Fruit fly (Drosophila melanogaster) whole organism, embryonic: ENCODE results near the gene pod1.
A peak's percentile ranks its signal among the peaks of the same experiment; 100 is the strongest.

Source experiments
- Bdp1 ChIP-seq: fragments of 200-800 bp; sonication (Bioruptor generic); optimal IDR thresholded peaks from 3 replicates; lab custom pipeline; 2016; ENCODE audit warnings: missing biosample characterization, missing genetic modification characterization
- C15 ChIP-seq: fragments of 200-800 bp; sonication (Bioruptor generic); IDR thresholded peaks from 3 replicates; pipeline ENCODE4 v1.3.6; 2022; ENCODE audit warnings: missing biosample characterization, missing genetic modification characterization
- CG10274 ChIP-seq: fragments of 200-800 bp; sonication (Bioruptor generic); optimal IDR thresholded peaks from 3 replicates; lab custom pipeline; 2017; ENCODE audit warnings: missing biosample characterization, mild to moderate bottlenecking, missing genetic modification characterization
- CG10321 ChIP-seq: fragments of 200-800 bp; sonication (Bioruptor generic); IDR thresholded peaks from 2 replicates; pipeline ENCODE4 v1.3.6; 2022; ENCODE audit warnings: missing biosample characterization, missing genetic modification characterization
- CG10543 ChIP-seq: fragments of 200-800 bp; sonication (Bioruptor generic); optimal IDR thresholded peaks from 3 replicates; lab custom pipeline; 2017; ENCODE audit warnings: missing biosample characterization, mild to moderate bottlenecking, missing genetic modification characterization, moderate library complexity
- CG11504 ChIP-seq: fragments of 200-800 bp; sonication (Bioruptor generic); optimal IDR thresholded peaks from 3 replicates; lab custom pipeline; 2019; ENCODE audit warnings: missing biosample characterization, mild to moderate bottlenecking, missing genetic modification characterization, moderate library complexity
- CG14014 ChIP-seq: fragments of 200-800 bp; sonication (Bioruptor generic); IDR thresholded peaks from 2 replicates; pipeline ENCODE4 v1.3.6; 2022; ENCODE audit warnings: missing biosample characterization, missing genetic modification characterization
- CG15269 ChIP-seq: fragments of 200-800 bp; sonication (Bioruptor generic); optimal IDR thresholded peaks from 2 replicates; lab custom pipeline; 2018; ENCODE audit warnings: missing biosample characterization, mild to moderate bottlenecking, missing genetic modification characterization, moderate library complexity
- CG1602 ChIP-seq: fragments of 200-800 bp; sonication (Bioruptor generic); optimal IDR thresholded peaks from 3 replicates; lab custom pipeline; 2016; ENCODE audit warnings: missing biosample characterization, missing genetic modification characterization
- CG16779 ChIP-seq: fragments of 200-800 bp; sonication (Bioruptor generic); IDR thresholded peaks from 2 replicates; pipeline ENCODE4 v1.3.6; 2022; ENCODE audit warnings: missing biosample characterization, missing genetic modification characterization
- CG17912 ChIP-seq: fragments of 200-800 bp; sonication (Bioruptor generic); optimal IDR thresholded peaks from 2 replicates; lab custom pipeline; 2018; ENCODE audit warnings: missing biosample characterization, mild to moderate bottlenecking, missing genetic modification characterization
- CG18011 ChIP-seq: fragments of 200-800 bp; sonication (Bioruptor generic); optimal IDR thresholded peaks from 2 replicates; lab custom pipeline; 2017; ENCODE audit warnings: missing biosample characterization, missing genetic modification characterization, mild to moderate bottlenecking, moderate library complexity, missing genotype
- CG18262 ChIP-seq: fragments of 200-800 bp; optimal IDR thresholded peaks from 3 replicates; lab custom pipeline; 2019; ENCODE audit warnings: missing biosample characterization, mild to moderate bottlenecking, missing genetic modification characterization, moderate library complexity
- CG2889 ChIP-seq: fragments of 200-800 bp; sonication (Bioruptor generic); IDR thresholded peaks from 3 replicates; pipeline ENCODE4 v1.3.6; 2022; ENCODE audit warnings: missing biosample characterization, missing genetic modification characterization
- CG31388 ChIP-seq: fragments of 200-800 bp; sonication (Bioruptor generic); optimal IDR thresholded peaks from 2 replicates; lab custom pipeline; 2016; ENCODE audit warnings: missing biosample characterization, missing genetic modification characterization
- CG31441 ChIP-seq: fragments of 200-800 bp; sonication (Bioruptor generic); IDR thresholded peaks from 2 replicates; pipeline ENCODE4 v1.3.6; 2022; ENCODE audit warnings: missing biosample characterization, missing genetic modification characterization
- CG33213 ChIP-seq: fragments of 200-800 bp; sonication (Bioruptor generic); optimal IDR thresholded peaks from 3 replicates; lab custom pipeline; 2016; ENCODE audit warnings: missing biosample characterization, missing genetic modification characterization
- CG43689 ChIP-seq: fragments of 200-800 bp; sonication (Bioruptor generic); IDR thresholded peaks from 2 replicates; pipeline ENCODE4 v1.3.6; 2022; ENCODE audit warnings: missing biosample characterization, missing genetic modification characterization
- CG6254 ChIP-seq: fragments of 200-800 bp; sonication (Bioruptor generic); optimal IDR thresholded peaks from 3 replicates; lab custom pipeline; 2017; ENCODE audit warnings: mild to moderate bottlenecking, missing biosample characterization, missing genetic modification reagents, missing genetic modification characterization
- CG6791 ChIP-seq: fragments of 200-800 bp; sonication (Bioruptor generic); IDR thresholded peaks from 3 replicates; pipeline ENCODE4 v1.3.6; 2022; ENCODE audit warnings: missing biosample characterization, missing genetic modification characterization; ENCODE audit not compliant: partially characterized antibody
- CG7357 ChIP-seq: fragments of 200-800 bp; sonication (Bioruptor generic); IDR thresholded peaks from 3 replicates; pipeline ENCODE4 v1.3.6; 2022; ENCODE audit warnings: missing biosample characterization, missing genetic modification characterization
- CG7963 ChIP-seq: fragments of 200-800 bp; sonication (Bioruptor generic); IDR thresholded peaks from 3 replicates; pipeline ENCODE4 v1.3.6; 2022; ENCODE audit warnings: missing biosample characterization, missing genetic modification characterization; ENCODE audit not compliant: partially characterized antibody
- CG8765 ChIP-seq: fragments of 200-800 bp; sonication (Bioruptor generic); IDR thresholded peaks from 2 replicates; pipeline ENCODE4 v1.3.6; 2022; ENCODE audit warnings: missing biosample characterization, missing genetic modification characterization
- CG9437 ChIP-seq: fragments of 200-800 bp; sonication (Bioruptor generic); optimal IDR thresholded peaks from 2 replicates; lab custom pipeline; 2018; ENCODE audit warnings: missing biosample characterization, mild to moderate bottlenecking, missing genetic modification characterization
- Dll ChIP-seq: fragments of 200-800 bp; sonication (Bioruptor generic); IDR thresholded peaks from 4 replicates; pipeline ENCODE4 v1.3.6; 2022; ENCODE audit warnings: missing biosample characterization, missing genetic modification characterization; ENCODE audit not compliant: partially characterized antibody
- GATAe ChIP-seq: fragments of 200-800 bp; sonication (Bioruptor generic); conservative IDR thresholded peaks from 2 replicates; pipeline ENCODE4 v1.3.6; 2022; ENCODE audit warnings: missing biosample characterization, missing genetic modification characterization
- Gug ChIP-seq: fragments of 200-800 bp; sonication (Bioruptor generic); IDR thresholded peaks from 4 replicates; pipeline ENCODE4 v1.3.6; 2022; ENCODE audit warnings: missing biosample characterization, missing genetic modification characterization
- Hmr ChIP-seq: fragments of 200-800 bp; sonication (Bioruptor generic); optimal IDR thresholded peaks from 3 replicates; lab custom pipeline; 2017; ENCODE audit warnings: mild to moderate bottlenecking, missing biosample characterization, missing genetic modification reagents, missing genetic modification characterization
- Max ChIP-seq: fragments of 200-800 bp; sonication (Bioruptor generic); optimal IDR thresholded peaks from 2 replicates; lab custom pipeline; 2016; ENCODE audit warnings: missing biosample characterization, mild to moderate bottlenecking, missing genetic modification characterization
- ac ChIP-seq: fragments of 200-800 bp; sonication (Bioruptor generic); optimal IDR thresholded peaks from 3 replicates; lab custom pipeline; 2017; ENCODE audit warnings: missing biosample characterization, mild to moderate bottlenecking, missing genetic modification characterization
- ato ChIP-seq: fragments of 200-800 bp; sonication (Bioruptor generic); IDR thresholded peaks from 2 replicates; pipeline ENCODE4 v1.3.6; 2022; ENCODE audit warnings: missing biosample characterization, missing genetic modification characterization; ENCODE audit not compliant: partially characterized antibody
- bbx ChIP-seq: fragments of 200-800 bp; sonication (Bioruptor generic); IDR thresholded peaks from 2 replicates; pipeline ENCODE4 v1.3.6; 2022; ENCODE audit warnings: missing biosample characterization, missing genetic modification characterization; ENCODE audit not compliant: partially characterized antibody
- br ChIP-seq: fragments of >200 bp; optimal IDR thresholded peaks from 2 replicates; lab custom pipeline; 2017
- btn ChIP-seq: fragments of 200-800 bp; sonication (Bioruptor generic); optimal IDR thresholded peaks from 2 replicates; lab custom pipeline; 2016; ENCODE audit warnings: missing biosample characterization, missing genetic modification characterization
- cad ChIP-seq: fragments of >200 bp; optimal IDR thresholded peaks from 2 replicates; lab custom pipeline; 2017; ENCODE audit warnings: missing biosample characterization, missing genetic modification characterization
- chif ChIP-seq, 2 experiments: fragments of 200-800 bp; sonication (Bioruptor generic); optimal IDR thresholded peaks; 3 replicates each; lab custom pipeline; 2016; ENCODE audit warnings: missing biosample characterization in 2 of 2, missing genetic modification characterization in 2 of 2
- corto ChIP-seq: fragments of 200-800 bp; sonication (Bioruptor generic); optimal IDR thresholded peaks from 2 replicates; lab custom pipeline; 2016; ENCODE audit warnings: missing biosample characterization, mild to moderate bottlenecking, missing genetic modification characterization, moderate library complexity
- crc ChIP-seq: fragments of 200-800 bp; sonication (Bioruptor generic); optimal IDR thresholded peaks from 2 replicates; lab custom pipeline; 2016; ENCODE audit warnings: missing biosample characterization, missing genetic modification characterization
- cwo ChIP-seq: fragments of 200-800 bp; sonication (Bioruptor generic); optimal IDR thresholded peaks from 3 replicates; lab custom pipeline; 2017; ENCODE audit warnings: missing biosample characterization, missing genetic modification characterization, mild to moderate bottlenecking, moderate library complexity, missing genetic modification reagents
- dimm ChIP-seq: fragments of 200-800 bp; sonication (Bioruptor generic); IDR thresholded peaks from 2 replicates; pipeline ENCODE4 v1.3.6; 2022; ENCODE audit warnings: missing biosample characterization, missing genetic modification characterization
- fru ChIP-seq: fragments of >200 bp; optimal IDR thresholded peaks from 2 replicates; lab custom pipeline; 2017
- hkb ChIP-seq, 2 experiments: fragments of 200-800 bp in 1 of 2; fragments of >200 bp in 1 of 2; sonication (Bioruptor generic) in 1 of 2; IDR thresholded peaks in 1 of 2; optimal IDR thresholded peaks in 1 of 2; 2 replicates each; pipeline versions ENCODE4 v1.3.6 to Lab custom; 2017 to 2022; ENCODE audit warnings: missing biosample characterization in 1 of 2, missing genetic modification characterization in 1 of 2
- lilli ChIP-seq: fragments of 200-800 bp; sonication (Bioruptor generic); optimal IDR thresholded peaks from 3 replicates; lab custom pipeline; 2016; ENCODE audit warnings: missing biosample characterization, missing genetic modification characterization
- luna ChIP-seq: fragments of 200-800 bp; sonication (Bioruptor generic); optimal IDR thresholded peaks from 2 replicates; lab custom pipeline; 2016; ENCODE audit warnings: missing biosample characterization, missing genetic modification characterization
- onecut ChIP-seq: fragments of 200-800 bp; sonication (Bioruptor generic); IDR thresholded peaks from 2 replicates; pipeline ENCODE4 v1.3.6; 2022; ENCODE audit warnings: missing biosample characterization, missing genetic modification characterization
- org-1 ChIP-seq: fragments of 200-800 bp; sonication (Bioruptor generic); optimal IDR thresholded peaks from 2 replicates; lab custom pipeline; 2017; ENCODE audit warnings: missing biosample characterization, missing genetic modification characterization
- p53 ChIP-seq: fragments of 200-800 bp; sonication (Bioruptor generic); optimal IDR thresholded peaks from 2 replicates; lab custom pipeline; 2016; ENCODE audit warnings: missing biosample characterization, missing genetic modification characterization
- shn ChIP-seq: fragments of 200-800 bp; sonication (Bioruptor generic); optimal IDR thresholded peaks from 3 replicates; lab custom pipeline; 2016; ENCODE audit warnings: missing biosample characterization, missing genetic modification characterization
- sim ChIP-seq: fragments of 200-800 bp; sonication (Bioruptor generic); IDR thresholded peaks from 2 replicates; pipeline ENCODE4 v1.3.6; 2022; ENCODE audit warnings: missing biosample characterization, missing genetic modification characterization
- tin ChIP-seq: fragments of 200-800 bp; sonication (Bioruptor generic); optimal IDR thresholded peaks from 3 replicates; lab custom pipeline; 2016; ENCODE audit warnings: missing biosample characterization, missing genetic modification characterization

Gene pod1

DNA sequence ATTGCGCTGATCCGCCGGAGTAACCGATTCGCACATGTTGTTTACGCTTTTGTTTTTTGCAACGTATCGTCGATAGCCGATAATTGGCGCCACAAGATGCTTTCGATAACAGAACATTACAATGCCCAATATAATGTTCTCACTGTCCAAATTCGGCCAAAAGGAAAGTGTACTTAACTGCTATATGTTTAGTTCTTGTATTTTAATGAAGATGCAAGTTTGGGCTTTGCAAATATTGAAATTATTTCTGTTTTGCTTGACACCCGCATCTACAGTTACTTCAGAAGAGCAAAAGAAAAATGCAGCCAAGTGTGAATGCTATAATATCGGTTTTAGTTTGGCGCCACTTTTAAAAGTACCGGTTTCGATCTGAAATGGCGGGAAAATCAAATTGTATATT is 49.1 kb downstream of the pod1 start (continued):
- TF ChIP-seq tin (GFP tag; lab: Kevin White, UChicago) (peak; percentile 92), C15 (0 out of 3 replicates have a peak, but pooled peaks have one; percentile 60), dimm (GFP tag; lab: Robert Waterston, UW) (peak; percentile 66), CG9437 (GFP tag; lab: Kevin White, UChicago) (peak; percentile 86), CG31441 (GFP tag; lab: Robert Waterston, UW) (peak; percentile 83), CG17912 (GFP tag; lab: Kevin White, UChicago) (peak; percentile 77), CG18011 (peak; percentile 74), CG18262 (tag; lab: Kevin White, UChicago) (peak; percentile 90), Hmr (peak; percentile 91), bbx (GFP tag; lab: Robert Waterston, UW) (no peak), cad (GFP tag; lab: Kevin White, UChicago) (no peak), chif (GFP tag; optimal IDR thresholded peaks at IDR 0.05; lab: Kevin White, UChicago) (peak; percentile 85 to 90), btn (GFP tag; lab: Kevin White, UChicago) (peak; percentile 87), CG6254 (GFP tag; lab: Kevin White, UChicago) (peak; percentile 59), onecut (GFP tag; lab: Robert Waterston, UW) (peak; percentile 83), corto (GFP tag; lab: Kevin White, UChicago) (no peak), CG16779 (GFP tag; lab: Robert Waterston, UW) (0 out of 2 replicates have a peak, but pooled peaks have one; percentile 8), ac (GFP tag; lab: Kevin White, UChicago) (peak; percentile 19), lilli (GFP tag; lab: Kevin White, UChicago) (peak; percentile 96), Gug (GFP tag; lab: Robert Waterston, UW) (peak; percentile 79), p53 (GFP tag; lab: Kevin White, UChicago) (peak; percentile 85), sim (GFP tag; lab: Robert Waterston, UW) (peak; percentile 71), Bdp1 (GFP tag; lab: Kevin White, UChicago) (peak; percentile 81), CG14014 (GFP tag; lab: Robert Waterston, UW) (peak; percentile 89), Dll (GFP tag; lab: Robert Waterston, UW) (peak; percentile 67; the same call in 3 of the 4 replicates), CG10543 (GFP tag; lab: Kevin White, UChicago) (peak; percentile 87), CG31388 (GFP tag; lab: Kevin White, UChicago) (peak; percentile 47), CG10321 (GFP tag; lab: Robert Waterston, UW) (peak; percentile 53; the same call in 1 of the 2 replicates), CG7357 (GFP tag; lab: Robert Waterston, UW) (peak; percentile 98), org-1 (GFP tag; lab: Kevin White, UChicago) (peak; percentile 86), Max (GFP tag; lab: Kevin White, UChicago) (peak; percentile 90), cwo (GFP tag; lab: Kevin White, UChicago) (peak; percentile 86), CG33213 (GFP tag; lab: Kevin White, UChicago) (peak; percentile 93), CG43689 (GFP tag; lab: Robert Waterston, UW) (peak; percentile 33; the same call in 1 of the 2 replicates), fru (no peak), CG7963 (GFP tag; lab: Robert Waterston, UW) (no peak), CG8765 (GFP tag; lab: Robert Waterston, UW) (peak; percentile 67), GATAe (GFP tag; lab: Robert Waterston, UW) (no peak; the same call in 1 of the 2 replicates), CG15269 (tag; lab: Kevin White, UChicago) (peak; percentile 92), CG10274 (peak; percentile 80), br (lab: Kevin White, UChicago) (no peak), CG1602 (GFP tag; lab: Kevin White, UChicago) (peak; percentile 85), CG11504 (tag; lab: Kevin White, UChicago) (peak; percentile 92), crc (GFP tag; lab: Kevin White, UChicago) (peak; percentile 88), CG6791 (GFP tag; lab: Robert Waterston, UW) (0 out of 3 replicates have a peak, but pooled peaks have one; percentile 49), hkb (optimal IDR thresholded peaks at IDR 0.05; lab: Kevin White, UChicago) (no peak), hkb (GFP tag; IDR thresholded peaks at IDR 0.05; lab: Robert Waterston, UW) (peak; percentile 77), ato (peak; percentile 11; the same call in 1 of the 2 replicates), shn (GFP tag; lab: Kevin White, UChicago) (peak; percentile 90), CG2889 (GFP tag; lab: Robert Waterston, UW) (peak; percentile 81), luna (GFP tag; lab: Kevin White, UChicago) (peak; percentile 87)
